Fruit fly (Drosophila melanogaster) whole organism, prepupa: ENCODE results near the gene pico.

ENCODE experiments used
- Blimp-1 ChIP-seq: fragments of 200-800 bp; sonication (Bioruptor generic); optimal IDR thresholded peaks from 3 replicates; lab custom pipeline; 2017; ENCODE audit warnings: missing biosample characterization, missing genetic modification characterization, mild to moderate bottlenecking, moderate library complexity, missing genetic modification reagents
- CG11902 ChIP-seq: fragments of 200-800 bp; sonication (Bioruptor generic); optimal IDR thresholded peaks from 3 replicates; lab custom pipeline; 2016; ENCODE audit warnings: missing biosample characterization, missing genetic modification characterization
- CG1621 ChIP-seq: fragments of 200-800 bp; sonication (Bioruptor generic); optimal IDR thresholded peaks from 3 replicates; lab custom pipeline; 2018; ENCODE audit warnings: missing biosample characterization, mild to moderate bottlenecking, missing genetic modification characterization
- CG16779 ChIP-seq: fragments of 200-800 bp; sonication (Bioruptor generic); optimal IDR thresholded peaks from 3 replicates; lab custom pipeline; 2017; ENCODE audit warnings: missing biosample characterization, mild to moderate bottlenecking, missing genetic modification characterization
- CG3032 ChIP-seq: fragments of 200-800 bp; optimal IDR thresholded peaks from 2 replicates; lab custom pipeline; 2019; ENCODE audit warnings: missing biosample characterization, mild to moderate bottlenecking, missing genetic modification characterization, moderate library complexity
- CG31627 ChIP-seq: fragments of 200-800 bp; sonication (Bioruptor generic); optimal IDR thresholded peaks from 3 replicates; lab custom pipeline; 2016; ENCODE audit warnings: missing biosample characterization, missing genetic modification characterization
- CG4318 ChIP-seq: fragments of 200-800 bp; sonication (Bioruptor generic); optimal IDR thresholded peaks from 3 replicates; lab custom pipeline; 2017; ENCODE audit warnings: missing biosample characterization, mild to moderate bottlenecking, missing genetic modification characterization
- CG6163 ChIP-seq: fragments of 200-800 bp; sonication (Bioruptor generic); IDR thresholded peaks from 3 replicates; pipeline ENCODE4 v1.3.6; 2022; ENCODE audit warnings: missing biosample characterization, missing genetic modification characterization
- CG6276 ChIP-seq: fragments of 200-800 bp; sonication (Bioruptor generic); optimal IDR thresholded peaks from 2 replicates; lab custom pipeline; 2017; ENCODE audit warnings: missing biosample characterization, mild to moderate bottlenecking, missing genetic modification characterization
- CG6854 ChIP-seq: fragments of 200-800 bp; sonication (Bioruptor generic); optimal IDR thresholded peaks from 2 replicates; lab custom pipeline; 2017; ENCODE audit warnings: missing biosample characterization, mild to moderate bottlenecking, missing genetic modification characterization
- CG7368 ChIP-seq: fragments of 200-800 bp; sonication (Bioruptor generic); optimal IDR thresholded peaks from 3 replicates; lab custom pipeline; 2016; ENCODE audit warnings: missing biosample characterization, missing genetic modification characterization
- CG8119 ChIP-seq: fragments of 200-800 bp; sonication (Bioruptor generic); IDR thresholded peaks from 3 replicates; pipeline ENCODE4 v1.3.6; 2022; ENCODE audit warnings: missing biosample characterization, missing genetic modification characterization
- CG8632 ChIP-seq: fragments of 200-800 bp; sonication (Bioruptor generic); optimal IDR thresholded peaks from 3 replicates; lab custom pipeline; 2016; ENCODE audit warnings: missing biosample characterization, missing genetic modification characterization
- CG9139 ChIP-seq: fragments of 200-800 bp; sonication (Bioruptor generic); optimal IDR thresholded peaks from 3 replicates; lab custom pipeline; 2017; ENCODE audit warnings: missing biosample characterization, mild to moderate bottlenecking, missing genetic modification characterization
- Eip75B ChIP-seq: fragments of 200-800 bp; sonication (Bioruptor generic); optimal IDR thresholded peaks from 3 replicates; lab custom pipeline; 2016; ENCODE audit warnings: missing biosample characterization, missing genetic modification characterization
- Eip78C ChIP-seq: fragments of 200-800 bp; sonication (Bioruptor generic); peaks from one replicate; lab custom pipeline; 2016; ENCODE audit warnings: missing biosample characterization, missing genetic modification characterization
- Eip93F ChIP-seq: fragments of 200-800 bp; sonication (Bioruptor generic); optimal IDR thresholded peaks from 2 replicates; lab custom pipeline; 2016; ENCODE audit warnings: missing biosample characterization, mild to moderate bottlenecking, missing genetic modification characterization
- Gug ChIP-seq: fragments of 200-800 bp; sonication (Bioruptor generic); IDR thresholded peaks from 2 replicates; pipeline ENCODE4 v1.3.6; 2022; ENCODE audit warnings: missing biosample characterization, missing genetic modification characterization
- OdsH ChIP-seq: fragments of 200-800 bp; sonication (Bioruptor generic); optimal IDR thresholded peaks from 3 replicates; lab custom pipeline; 2016; ENCODE audit warnings: missing biosample characterization, missing genetic modification characterization
- Smox ChIP-seq: fragments of 200-800 bp; sonication (Bioruptor generic); optimal IDR thresholded peaks from 3 replicates; lab custom pipeline; 2016; ENCODE audit warnings: missing biosample characterization, missing genetic modification characterization
- Sox14 ChIP-seq: fragments of 200-800 bp; sonication (Bioruptor generic); optimal IDR thresholded peaks from 3 replicates; lab custom pipeline; 2016; ENCODE audit warnings: missing biosample characterization, missing genetic modification characterization
- achi ChIP-seq: fragments of 200-800 bp; sonication (Bioruptor generic); optimal IDR thresholded peaks from 3 replicates; lab custom pipeline; 2016; ENCODE audit warnings: missing biosample characterization, missing genetic modification characterization
- acj6 ChIP-seq: fragments of 200-800 bp; sonication (Bioruptor generic); optimal IDR thresholded peaks from 3 replicates; lab custom pipeline; 2016; ENCODE audit warnings: missing biosample characterization, missing genetic modification characterization
- cyc ChIP-seq: fragments of 200-800 bp; sonication (Bioruptor generic); optimal IDR thresholded peaks from 3 replicates; lab custom pipeline; 2016; ENCODE audit warnings: missing biosample characterization, missing genetic modification characterization
- dac ChIP-seq: fragments of 200-800 bp; sonication (Bioruptor generic); optimal IDR thresholded peaks from 2 replicates; lab custom pipeline; 2017; ENCODE audit warnings: missing biosample characterization, mild to moderate bottlenecking, missing genetic modification characterization
- eg ChIP-seq: fragments of 200-800 bp; sonication (Bioruptor generic); IDR thresholded peaks from 3 replicates; pipeline ENCODE4 v1.3.6; 2022; ENCODE audit warnings: missing biosample characterization, missing genetic modification characterization
- esn ChIP-seq: fragments of 200-800 bp; sonication (Bioruptor generic); optimal IDR thresholded peaks from 2 replicates; lab custom pipeline; 2016; ENCODE audit warnings: missing biosample characterization, mild to moderate bottlenecking, missing genetic modification characterization, moderate library complexity
- fd59A ChIP-seq: fragments of 200-800 bp; sonication (Bioruptor generic); optimal IDR thresholded peaks from 2 replicates; lab custom pipeline; 2017; ENCODE audit warnings: missing biosample characterization, mild to moderate bottlenecking, missing genetic modification characterization, missing genetic modification reagents
- fd85E ChIP-seq: fragments of 200-800 bp; sonication (Bioruptor generic); optimal IDR thresholded peaks from 3 replicates; lab custom pipeline; 2016; ENCODE audit warnings: missing biosample characterization, missing genetic modification characterization
- lz ChIP-seq: fragments of 200-800 bp; sonication (Bioruptor generic); optimal IDR thresholded peaks from 3 replicates; lab custom pipeline; 2016; ENCODE audit warnings: missing biosample characterization, missing genetic modification characterization
- pdm3 ChIP-seq: fragments of 200-800 bp; sonication (Bioruptor generic); optimal IDR thresholded peaks from 3 replicates; lab custom pipeline; 2016; ENCODE audit warnings: missing biosample characterization, missing genetic modification characterization
- salr ChIP-seq, 2 experiments: fragments of 200-800 bp; sonication (Bioruptor generic); optimal IDR thresholded peaks; 3 replicates each; lab custom pipeline; 2016 to 2018; ENCODE audit warnings: missing biosample characterization in 2 of 2, missing genetic modification characterization in 2 of 2, mild to moderate bottlenecking in 1 of 2
- spab ChIP-seq: fragments of 200-800 bp; sonication (Bioruptor generic); optimal IDR thresholded peaks from 2 replicates; lab custom pipeline; 2017; ENCODE audit warnings: missing biosample characterization, mild to moderate bottlenecking, missing genetic modification characterization, missing genetic modification reagents
- svp ChIP-seq: fragments of 200-800 bp; sonication (Bioruptor generic); peaks from one replicate; lab custom pipeline; 2016; ENCODE audit warnings: missing biosample characterization, missing genetic modification characterization
- topi ChIP-seq: fragments of 200-800 bp; sonication (Bioruptor generic); optimal IDR thresholded peaks from 3 replicates; lab custom pipeline; 2016; ENCODE audit warnings: missing biosample characterization, missing genetic modification characterization

pico gene

dm6 chrX:19846701-19847383 is 5.0 kb downstream of the pico start (continued):
- TF ChIP-seq CG16779 (tag; lab: Kevin White, UChicago) = peak; percentile 84
- TF ChIP-seq CG7368 = peak; percentile 94
- TF ChIP-seq CG31627 (GFP tag; lab: Kevin White, UChicago) = peak; percentile 96
- TF ChIP-seq cyc = peak; percentile 96
- peak; percentile 79 for TF ChIP-seq fd85E (GFP tag; lab: Kevin White, UChicago)
- TF ChIP-seq Blimp-1 (GFP tag; lab: Kevin White, UChicago) = peak; percentile 84
- peak; percentile 90 to 92 for TF ChIP-seq salr (GFP tag; optimal IDR thresholded peaks at IDR 0.05; lab: Kevin White, UChicago)
- peak; percentile 97 for TF ChIP-seq pdm3 (GFP tag; lab: Kevin White, UChicago)
- TF ChIP-seq Eip93F = peak; percentile 74
- peak; percentile 94 for TF ChIP-seq achi (GFP tag; lab: Kevin White, UChicago)
- TF ChIP-seq esn (GFP tag; lab: Kevin White, UChicago) = peak; percentile 95
- TF ChIP-seq lz (GFP tag; lab: Kevin White, UChicago) = peak; percentile 96
- peak; percentile 94 for TF ChIP-seq fd59A (GFP tag; lab: Kevin White, UChicago)
- TF ChIP-seq CG8119 = peak; percentile 92
- TF ChIP-seq CG3032 = peak; percentile 96
- peak; percentile 97 for TF ChIP-seq eg (GFP tag; lab: Robert Waterston, UW)
- TF ChIP-seq CG6276 (GFP tag; lab: Kevin White, UChicago) = peak; percentile 93
- TF ChIP-seq Sox14 (GFP tag; lab: Kevin White, UChicago) = peak; percentile 96
- TF ChIP-seq CG9139 (GFP tag; lab: Kevin White, UChicago) = peak; percentile 85
- TF ChIP-seq spab = peak; percentile 88
- TF ChIP-seq CG11902 = peak; percentile 95
- TF ChIP-seq svp = peak; percentile 97
- peak; percentile 96 for TF ChIP-seq dac (GFP tag; lab: Kevin White, UChicago)
- TF ChIP-seq CG1621 (tag; lab: Kevin White, UChicago) = peak; percentile 92
- peak; percentile 94 for TF ChIP-seq Gug (GFP tag; lab: Robert Waterston, UW)
- peak; percentile 91 for TF ChIP-seq CG8632 (GFP tag; lab: Kevin White, UChicago)
- TF ChIP-seq Eip75B (GFP tag; lab: Kevin White, UChicago) = peak; percentile 94
- TF ChIP-seq topi = peak; percentile 95
- TF ChIP-seq acj6 (GFP tag; lab: Kevin White, UChicago) = peak; percentile 95
- TF ChIP-seq CG6854 (GFP tag; lab: Kevin White, UChicago) = peak; percentile 95
- peak; percentile 94 for TF ChIP-seq CG4318 (GFP tag; lab: Kevin White, UChicago)

DNA sequence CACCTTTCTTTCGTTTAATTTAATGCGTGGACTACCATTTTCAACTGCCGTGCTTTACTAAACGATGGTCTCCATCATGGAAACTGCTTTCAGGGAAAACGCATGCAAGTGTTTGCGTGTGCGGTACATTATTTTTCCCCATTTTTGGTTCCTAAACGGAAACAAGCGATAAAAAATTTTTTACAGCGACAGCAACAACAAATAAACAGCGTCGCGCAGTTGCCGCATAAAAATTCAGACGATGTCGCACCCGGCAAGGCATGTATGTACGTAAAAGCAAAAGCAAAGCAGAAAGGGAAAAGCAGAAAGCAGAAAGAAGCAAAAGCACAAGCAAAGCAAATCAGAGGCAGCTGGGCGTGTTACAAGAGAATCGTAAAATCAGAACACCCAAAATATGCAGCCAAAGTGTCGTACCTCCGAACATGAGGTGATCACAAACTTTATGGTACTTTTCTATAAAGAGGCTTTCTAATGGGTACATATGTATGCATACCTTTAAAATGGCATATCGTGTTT is 6.2 kb downstream of the pico start:
- TF ChIP-seq OdsH (GFP tag; lab: Kevin White, UChicago) (no peak), fd59A (GFP tag; lab: Kevin White, UChicago) (no peak), CG6163 (GFP tag; lab: Robert Waterston, UW) (0 out of 3 replicates have a peak, but pooled peaks have one; percentile 17), Eip78C (GFP tag; lab: Kevin White, UChicago) (peak; percentile 7), svp (peak; percentile 33)
- TF ChIP-seq, all 60 proteins: peak for 3

dm6 chrX:19844010-19844766 is 7.7 kb downstream of the pico start:
- TF ChIP-seq CG6163 (GFP tag; lab: Robert Waterston, UW) (0 out of 3 replicates have a peak, but pooled peaks have one; percentile 8), Smox (GFP tag; lab: Kevin White, UChicago) (no peak)
- TF ChIP-seq, all 60 proteins: peak for 1
